Fruit fly (Drosophila melanogaster) whole organism: ENCODE data around the gene TwdlL.
A peak's percentile ranks its signal among the peaks of the same experiment; 100 is the strongest.

Experiments used
- CG8478 ChIP-seq: fragments of >200 bp; optimal IDR thresholded peaks from 2 replicates; lab custom pipeline; 2018; ENCODE audit warnings: inconsistent platforms
- Dll ChIP-seq: fragments of >200 bp; optimal IDR thresholded peaks from 2 replicates; lab custom pipeline; 2017
- EcR ChIP-seq, 2 experiments: fragments of >200 bp; optimal IDR thresholded peaks; 2 replicates each; lab custom pipeline; 2017; ENCODE audit warnings: missing biosample characterization in 2 of 2, missing genetic modification characterization in 2 of 2, missing genetic modification reagents in 2 of 2
- pan ChIP-seq: fragments of >200 bp; optimal IDR thresholded peaks from 2 replicates; lab custom pipeline; 2017
- psq ChIP-seq: fragments of >200 bp; optimal IDR thresholded peaks from 2 replicates; lab custom pipeline; 2017
- usp ChIP-seq: fragments of >200 bp; optimal IDR thresholded peaks from 2 replicates; lab custom pipeline; 2017; ENCODE audit warnings: missing biosample characterization, missing genetic modification characterization, mixed read lengths

Gene TwdlL

DNA sequence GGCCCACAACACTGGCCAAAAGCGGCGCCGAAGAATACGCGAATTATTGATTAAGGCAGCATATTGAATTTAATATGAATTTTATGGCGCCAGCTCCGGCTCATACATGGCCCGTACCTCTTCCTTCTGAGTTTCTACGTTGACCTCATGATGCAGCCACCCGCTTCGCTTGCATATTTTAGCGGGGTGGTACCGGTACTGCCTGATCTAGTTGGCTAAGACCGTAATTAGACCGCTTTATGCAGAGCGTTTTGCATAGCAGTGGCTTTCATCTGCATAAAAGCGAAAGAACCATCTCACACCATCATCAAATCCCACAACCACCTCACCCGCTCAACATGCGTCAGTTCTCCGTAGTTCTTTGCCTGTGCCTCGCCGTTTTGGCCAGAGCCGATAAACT lies 4.2 kb upstream of the TwdlL start, which contains the start of gene TwdlJ:
TSS of gene TwdlJ (plus strand) at position 301 of the 400 bp plus-strand sequence.
- TF ChIP-seq pan: no peak
- no peak for TF ChIP-seq CG8478 (lab: Kevin White, UChicago)
- TF ChIP-seq Dll: no peak
- TF ChIP-seq psq (lab: Kevin White, UChicago): no peak
- TF ChIP-seq usp (GFP tag; lab: Kevin White, UChicago): no peak
- no peak for TF ChIP-seq EcR (GFP tag; optimal IDR thresholded peaks at IDR 0.05; lab: Kevin White, UChicago)

DNA sequence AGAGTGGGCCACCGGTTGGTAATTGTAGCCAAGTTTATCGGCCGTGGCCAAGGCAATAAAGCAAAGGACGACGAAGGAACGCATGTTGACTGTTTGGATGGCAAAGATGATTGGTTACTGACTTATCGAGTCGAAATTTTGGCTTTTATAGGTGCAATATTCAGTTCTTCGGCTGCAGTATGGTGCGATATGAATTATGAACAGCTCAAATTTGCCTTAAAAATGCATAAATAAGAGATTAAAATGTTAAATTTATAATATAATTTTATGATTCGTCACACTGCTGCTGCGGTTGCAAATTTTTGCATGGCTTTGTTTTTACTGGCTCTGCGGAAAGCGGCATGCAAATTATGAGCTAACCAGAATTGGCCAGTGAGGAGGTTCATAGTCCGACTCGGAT lies 3.2 kb upstream of the TwdlL start, which contains the start of gene TwdlK:
TSS of gene TwdlK (minus strand) at position 101 of the 400 bp plus-strand sequence.
- TF ChIP-seq EcR (GFP tag; optimal IDR thresholded peaks at IDR 0.05; lab: Kevin White, UChicago): no peak
- TF ChIP-seq CG8478 (lab: Kevin White, UChicago): no peak
- no peak for TF ChIP-seq usp (GFP tag; lab: Kevin White, UChicago)
- TF ChIP-seq psq (lab: Kevin White, UChicago): no peak
- no peak for TF ChIP-seq Dll
- TF ChIP-seq pan: no peak

DNA sequence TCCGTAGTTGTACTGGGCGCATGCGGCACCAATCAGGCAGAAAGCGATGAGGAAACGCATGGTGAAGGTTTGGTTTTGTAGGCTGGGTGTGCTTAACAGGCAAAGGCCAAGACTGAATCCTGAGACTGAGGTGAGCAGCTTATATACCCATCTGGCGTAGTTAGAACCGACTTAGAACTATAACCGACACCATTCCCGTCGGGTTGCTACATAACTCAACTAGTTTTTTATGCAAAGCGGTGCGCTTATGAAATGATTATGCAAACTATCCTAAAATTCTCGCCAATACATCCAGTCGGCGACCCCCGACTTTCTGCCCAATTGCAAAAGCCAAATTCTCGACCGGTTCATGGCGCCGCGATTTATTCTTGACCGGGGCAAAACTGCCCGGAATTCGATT lies 1.2 kb upstream of the TwdlL start, which contains the start of gene TwdlO:
TSS of gene TwdlO (minus strand) at position 101 of the 400 bp plus-strand sequence.
- TF ChIP-seq CG8478 (lab: Kevin White, UChicago) (no peak), Dll (no peak), psq (lab: Kevin White, UChicago) (no peak), usp (GFP tag; lab: Kevin White, UChicago) (no peak), EcR (GFP tag; optimal IDR thresholded peaks at IDR 0.05; lab: Kevin White, UChicago) (no peak), pan (no peak)

DNA sequence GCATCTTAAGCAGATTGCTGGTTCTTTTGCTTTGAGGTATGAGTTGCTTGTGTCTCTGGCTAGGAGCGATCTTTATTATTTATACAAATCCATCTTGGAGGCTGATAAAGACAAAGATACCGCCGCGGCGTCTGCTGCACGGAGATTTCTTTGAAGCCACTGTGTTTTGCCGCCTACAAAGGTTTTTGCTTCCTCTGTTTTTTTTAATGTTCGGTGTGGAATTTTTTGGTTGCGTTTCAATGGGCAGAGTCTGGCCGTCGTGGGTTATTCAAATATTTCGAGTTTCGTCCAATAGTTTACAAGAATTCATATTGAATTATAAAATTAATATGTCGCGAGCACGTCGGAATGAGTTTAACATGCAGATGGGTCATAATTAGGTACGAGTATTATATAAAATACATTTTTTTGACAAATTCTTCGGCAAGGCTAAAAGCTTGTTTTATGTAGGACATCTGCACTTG lies 1.9 kb downstream of the TwdlL start, which contains the start of gene TwdlB:
TSS of gene TwdlB (minus strand) at position 51 of the 464 bp plus-strand sequence.
- TF ChIP-seq CG8478 (lab: Kevin White, UChicago) (no peak), pan (no peak), usp (GFP tag; lab: Kevin White, UChicago) (no peak), EcR (GFP tag; optimal IDR thresholded peaks at IDR 0.05; lab: Kevin White, UChicago) (no peak), psq (lab: Kevin White, UChicago) (no peak), Dll (no peak)

DNA sequence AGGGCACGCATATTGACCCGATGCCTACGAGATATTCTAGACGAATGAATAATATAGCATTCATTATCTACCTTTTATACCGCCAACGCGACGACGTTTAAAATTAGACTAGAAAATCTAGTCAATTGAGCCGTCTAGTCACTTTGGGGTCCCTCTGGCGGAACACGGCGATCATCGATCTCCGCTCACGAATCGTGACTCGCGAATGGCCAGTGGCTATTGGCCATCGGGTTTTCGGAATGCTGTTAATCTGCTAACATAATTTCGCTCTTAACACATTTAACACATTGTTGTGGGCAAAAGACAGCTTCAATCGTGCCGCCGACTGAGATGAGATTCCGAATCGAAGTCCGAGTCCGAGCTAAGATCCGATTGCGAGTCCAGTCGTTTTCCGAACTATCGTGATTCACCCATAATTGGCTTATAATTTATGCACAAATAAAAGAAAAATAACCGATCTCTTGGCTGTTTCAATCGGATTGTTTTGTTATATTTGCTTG lies 4.1 kb downstream of the TwdlL start, which contains the start of gene TwdlP:
TSS of gene TwdlP (minus strand) at position 51 of the 500 bp plus-strand sequence.
- no peak for TF ChIP-seq CG8478 (lab: Kevin White, UChicago)
- TF ChIP-seq Dll: no peak
- no peak for TF ChIP-seq usp (GFP tag; lab: Kevin White, UChicago)
- TF ChIP-seq EcR (GFP tag; optimal IDR thresholded peaks at IDR 0.05; lab: Kevin White, UChicago): no peak
- TF ChIP-seq psq (lab: Kevin White, UChicago): no peak
- TF ChIP-seq pan: no peak

DNA sequence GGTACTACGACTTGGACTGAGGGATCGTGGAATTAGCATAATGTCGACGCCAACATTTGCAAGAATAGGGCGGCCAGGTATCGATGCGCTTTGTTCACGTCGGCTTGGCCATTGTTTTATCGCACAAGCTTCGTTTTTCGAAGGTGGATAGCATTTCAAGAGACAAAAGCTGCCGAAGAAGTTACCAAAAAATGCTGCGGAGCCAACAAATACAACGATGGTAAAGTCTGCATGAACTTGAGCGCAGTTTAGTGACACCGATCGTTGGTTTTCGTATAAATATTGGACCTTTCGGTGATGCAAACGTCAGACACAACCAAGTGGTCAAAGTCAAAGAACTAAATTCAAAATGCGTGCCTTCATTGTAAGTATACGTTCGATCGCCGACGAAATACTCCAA lies 6.6 kb downstream of the TwdlL start, which contains the start of gene TwdlM:
TSS of gene TwdlM (plus strand) at position 301 of the 400 bp plus-strand sequence.
- TF ChIP-seq CG8478 (lab: Kevin White, UChicago): no peak
- TF ChIP-seq psq (lab: Kevin White, UChicago): no peak
- no peak for TF ChIP-seq pan
- TF ChIP-seq Dll: no peak
- TF ChIP-seq EcR (GFP tag; optimal IDR thresholded peaks at IDR 0.05; lab: Kevin White, UChicago): no peak
- TF ChIP-seq usp (GFP tag; lab: Kevin White, UChicago): no peak

DNA sequence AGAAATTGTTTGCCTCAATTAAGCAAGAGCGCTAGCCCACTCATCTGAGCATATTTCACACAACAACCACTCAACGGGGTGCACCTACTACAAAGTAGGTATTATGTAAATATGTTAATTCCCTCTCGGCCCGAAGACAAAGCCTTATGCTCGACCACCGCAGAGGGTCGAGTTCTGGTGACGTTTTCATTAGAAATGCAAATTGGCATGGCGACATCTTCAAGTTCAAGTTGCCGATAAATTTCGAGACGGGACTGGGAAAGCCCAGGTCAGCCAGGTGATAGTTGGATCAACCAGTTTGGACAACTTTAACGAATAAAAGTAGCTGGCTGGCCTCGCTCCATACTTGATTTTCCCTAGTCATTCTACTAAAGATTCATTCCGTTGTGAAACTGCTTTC lies 10.0 kb downstream of the TwdlL start:
- TF ChIP-seq EcR (GFP tag; optimal IDR thresholded peaks at IDR 0.05; lab: Kevin White, UChicago) (no peak), pan (no peak), psq (lab: Kevin White, UChicago) (no peak), usp (GFP tag; lab: Kevin White, UChicago) (no peak), CG8478 (lab: Kevin White, UChicago) (no peak), Dll (no peak)

DNA sequence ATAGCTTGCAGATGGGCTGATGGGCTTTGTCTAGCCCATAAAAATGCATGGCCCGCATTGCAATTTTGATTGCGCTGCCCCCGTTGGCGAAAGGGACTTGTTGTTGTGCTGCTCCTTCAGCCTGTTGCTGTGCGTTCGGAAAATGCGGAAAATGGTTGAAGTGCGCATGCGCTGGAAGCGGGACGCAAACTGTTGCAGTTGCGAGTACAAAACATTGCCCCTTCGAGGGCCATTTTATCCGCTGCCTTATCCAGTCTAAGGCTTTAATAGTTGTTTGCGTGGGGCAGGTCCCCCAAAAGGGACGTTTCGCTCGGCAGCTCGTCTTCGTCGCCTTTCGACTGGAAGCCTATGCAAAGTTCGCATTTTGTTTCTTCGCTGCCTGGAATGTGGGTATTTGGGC lies 19.0 kb downstream of the TwdlL start:
- TF ChIP-seq pan (no peak), EcR (GFP tag; optimal IDR thresholded peaks at IDR 0.05; lab: Kevin White, UChicago) (no peak), Dll (no peak), psq (lab: Kevin White, UChicago) (no peak), usp (GFP tag; lab: Kevin White, UChicago) (no peak), CG8478 (lab: Kevin White, UChicago) (no peak)

DNA sequence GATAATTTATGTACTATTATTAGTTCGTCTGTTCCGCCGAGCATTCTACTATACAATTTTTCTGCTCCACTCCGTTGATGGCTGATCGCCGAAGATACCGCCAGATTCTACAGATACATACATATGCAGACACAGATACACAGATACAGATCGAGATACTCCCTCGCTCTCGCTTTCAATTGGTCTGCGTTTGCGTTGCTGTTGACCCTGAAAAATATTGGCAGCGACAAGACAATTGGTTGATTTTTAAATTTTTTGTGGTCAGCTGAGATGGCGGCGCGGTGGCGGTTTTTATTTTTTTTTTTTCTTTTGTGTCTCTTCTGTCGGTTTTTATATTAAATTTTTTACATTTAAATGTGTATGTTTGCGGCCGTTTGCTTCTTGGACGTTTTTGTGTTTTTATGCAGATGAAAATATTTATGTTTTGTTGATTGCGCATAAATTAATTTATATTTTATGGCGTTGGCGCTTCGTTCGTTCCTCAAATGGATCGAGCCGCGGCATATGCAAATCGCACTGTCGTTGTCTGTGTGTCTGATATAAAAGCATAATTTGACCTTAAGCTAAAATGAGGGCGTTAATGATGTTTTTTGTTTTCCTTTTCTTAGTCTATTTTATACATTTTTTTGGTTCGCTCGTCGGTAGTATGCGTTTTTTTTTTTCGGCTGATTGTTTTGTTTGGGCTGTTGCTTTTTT lies 31.5 kb downstream of the TwdlL start:
- no peak for TF ChIP-seq EcR (GFP tag; optimal IDR thresholded peaks at IDR 0.05; lab: Kevin White, UChicago)
- TF ChIP-seq psq (lab: Kevin White, UChicago): no peak
- TF ChIP-seq CG8478 (lab: Kevin White, UChicago): no peak

DNA sequence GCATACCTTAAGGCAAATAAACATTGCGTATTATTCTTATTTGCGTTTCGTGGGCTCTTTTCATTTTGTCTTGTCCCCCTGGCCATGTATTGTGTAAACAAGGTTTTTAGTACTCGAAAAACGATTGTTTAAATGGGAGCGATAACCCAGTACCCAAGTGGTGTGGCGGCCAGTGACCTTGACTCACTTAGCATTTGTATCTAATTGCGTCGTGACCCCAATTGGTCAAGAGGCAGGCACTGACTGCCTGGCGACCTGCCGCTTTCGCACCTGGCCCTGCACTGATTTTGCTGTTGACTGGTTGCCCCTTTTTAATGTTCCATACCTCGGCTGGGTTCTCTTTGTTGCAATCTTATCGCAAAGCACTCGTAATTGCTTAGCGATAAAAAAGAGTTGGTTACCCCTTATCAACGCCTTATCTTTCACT lies 37.3 kb downstream of the TwdlL start:
- TF ChIP-seq psq (lab: Kevin White, UChicago): no peak
- TF ChIP-seq EcR (GFP tag; optimal IDR thresholded peaks at IDR 0.05; lab: Kevin White, UChicago): peak in 1 of 2 experiments; percentile 14
